Worm (Caenorhabditis elegans): ENCODE data around the gene cid-1.

- TF ChIP-seq ama-1 (optimal IDR thresholded peaks at IDR 0.05) = no peak
- TF ChIP-seq nhr-237 (tag; optimal IDR thresholded peaks at IDR 0.05) = no peak
- no peak for TF ChIP-seq pha-4 (tag; optimal IDR thresholded peaks at IDR 0.05)
- no peak for TF ChIP-seq ceh-82 (tag; optimal IDR thresholded peaks at IDR 0.05)
- TF ChIP-seq nhr-25 (tag; optimal IDR thresholded peaks at IDR 0.05) = no peak
- TF ChIP-seq egl-27 (tag; optimal IDR thresholded peaks at IDR 0.05) = no peak
- no peak for TF ChIP-seq nhr-76 (tag; optimal IDR thresholded peaks at IDR 0.05)
- no peak for TF ChIP-seq aly-2 (tag; optimal IDR thresholded peaks at IDR 0.05)
These were observed 34.0 kb upstream of the cid-1 start for ce11 chrIII:5139768-5140167.

Measured in whole organism, L3 larva.